Worm (Caenorhabditis elegans) whole organism, late embryonic: ENCODE measurements around the gene F43G6.8.

ENCODE experiments used
- K02D7.2 ChIP-seq: sonication (generic microtip); optimal IDR thresholded peaks from 2 replicates; lab custom pipeline; 2017; ENCODE audit warnings: mild to moderate bottlenecking, missing genetic modification characterization, missing compliant biosample characterization
- ama-1 ChIP-seq: fragments of 150-350 bp; optimal IDR thresholded peaks from 2 replicates; lab custom pipeline; 2014
- ceh-18 ChIP-seq: sonication (generic microtip); optimal IDR thresholded peaks from 2 replicates; lab custom pipeline; 2016; ENCODE audit warnings: missing genetic modification characterization, missing compliant biosample characterization
- ceh-34 ChIP-seq: sonication (generic microtip); optimal IDR thresholded peaks from 2 replicates; lab custom pipeline; 2016; ENCODE audit warnings: mild to moderate bottlenecking, missing genetic modification characterization, missing compliant biosample characterization
- ceh-9 ChIP-seq: sonication (generic microtip); optimal IDR thresholded peaks from 2 replicates; lab custom pipeline; 2016; ENCODE audit warnings: mild to moderate bottlenecking, missing genetic modification characterization, inconsistent platforms, missing compliant biosample characterization
- mec-3 ChIP-seq: sonication (generic microtip); optimal IDR thresholded peaks from 2 replicates; lab custom pipeline; 2016; ENCODE audit warnings: borderline replicate concordance, missing genetic modification characterization, missing compliant biosample characterization
- nfya-1 ChIP-seq: sonication (generic microtip); optimal IDR thresholded peaks from 2 replicates; lab custom pipeline; 2017; ENCODE audit warnings: missing genetic modification characterization, mild to moderate bottlenecking, missing compliant biosample characterization, antibody characterized with exemption, moderate library complexity
- nhr-11 ChIP-seq: fragments of 150-350 bp; optimal IDR thresholded peaks from 2 replicates; lab custom pipeline; 2014; ENCODE audit warnings: missing biosample characterization, missing genetic modification characterization
- pha-4 ChIP-seq: fragments of 150-350 bp; optimal IDR thresholded peaks from 2 replicates; lab custom pipeline; 2018; ENCODE audit warnings: missing biosample characterization, missing genetic modification reagents, missing genetic modification characterization
- pqm-1 ChIP-seq: sonication (generic microtip); optimal IDR thresholded peaks from 2 replicates; lab custom pipeline; 2016; ENCODE audit warnings: missing genetic modification characterization, missing compliant biosample characterization
- sdc-2 ChIP-seq: sonication (generic microtip); optimal IDR thresholded peaks from 2 replicates; lab custom pipeline; 2016; ENCODE audit warnings: missing genotype, missing genetic modification characterization, missing compliant biosample characterization
- syd-9 ChIP-seq: sonication (generic microtip); optimal IDR thresholded peaks from 2 replicates; lab custom pipeline; 2016; ENCODE audit warnings: mild to moderate bottlenecking, missing genetic modification characterization, moderate library complexity, missing compliant biosample characterization
- ttx-3 ChIP-seq: sonication (generic microtip); optimal IDR thresholded peaks from 2 replicates; lab custom pipeline; 2016; ENCODE audit warnings: missing genetic modification reagents, missing genetic modification characterization, missing compliant biosample characterization
- zip-5 ChIP-seq: sonication (generic microtip); optimal IDR thresholded peaks from 2 replicates; lab custom pipeline; 2016; ENCODE audit warnings: missing genetic modification characterization, missing compliant biosample characterization

DNA sequence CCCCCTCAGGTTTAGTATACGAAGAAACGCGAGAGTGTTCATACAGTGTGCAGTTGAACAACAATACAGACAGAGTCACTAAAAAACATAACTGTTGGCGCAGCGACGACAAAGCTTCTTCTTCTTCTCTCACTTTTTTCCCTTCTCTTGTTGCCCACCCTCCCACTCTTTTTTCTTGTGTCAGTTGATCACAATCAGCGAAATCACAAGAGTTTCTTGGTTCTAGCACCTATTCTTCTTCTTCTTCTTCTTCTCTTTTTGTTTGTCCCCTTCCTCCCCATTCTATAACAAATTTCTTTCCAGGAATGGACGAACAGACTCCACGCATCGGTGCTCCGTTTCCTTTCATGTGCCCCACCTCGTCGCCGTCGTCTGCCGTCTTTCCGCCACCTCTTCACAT is 23.4 kb downstream of the F43G6.8 start, which contains the start of gene F43G6.4:
- TF ChIP-seq syd-9 (tag; lab: Kevin White, UChicago) (no peak), pha-4 (tag; lab: Kevin White, UChicago) (no peak), zip-5 (tag; lab: Kevin White, UChicago) (no peak), nhr-11 (tag; lab: Kevin White, UChicago) (no peak), K02D7.2 (no peak), ceh-18 (tag; lab: Kevin White, UChicago) (no peak), nfya-1 (tag; lab: Kevin White, UChicago) (no peak), pqm-1 (tag; lab: Kevin White, UChicago) (no peak), ttx-3 (tag; lab: Kevin White, UChicago) (no peak), ceh-34 (tag; lab: Kevin White, UChicago) (no peak), ama-1 (no peak), mec-3 (no peak), sdc-2 (no peak), ceh-9 (tag; lab: Kevin White, UChicago) (no peak)
